Worm (Caenorhabditis elegans) whole organism, L3 larva: ENCODE results near the gene ced-10.

Experiments used
- R02D3.7 ChIP-seq: fragments of 150-350 bp; optimal IDR thresholded peaks from 2 replicates; lab custom pipeline; 2014; ENCODE audit warnings: missing biosample characterization, missing genetic modification characterization
- ZK546.5 ChIP-seq: sonication (generic microtip); optimal IDR thresholded peaks from 2 replicates; lab custom pipeline; 2017; ENCODE audit warnings: missing biosample characterization, missing genetic modification characterization
- aly-2 ChIP-seq: fragments of 150-350 bp; optimal IDR thresholded peaks from 2 replicates; lab custom pipeline; 2014; ENCODE audit warnings: missing biosample characterization, missing genetic modification characterization
- ceh-28 ChIP-seq: fragments of 150-350 bp; optimal IDR thresholded peaks from 2 replicates; lab custom pipeline; 2014; ENCODE audit warnings: missing biosample characterization, missing genetic modification reagents, missing genetic modification characterization
- ceh-82 ChIP-seq: fragments of 150-350 bp; optimal IDR thresholded peaks from 2 replicates; lab custom pipeline; 2014; ENCODE audit warnings: missing biosample characterization, missing genetic modification characterization
- ceh-9 ChIP-seq: sonication (generic microtip); optimal IDR thresholded peaks from 2 replicates; lab custom pipeline; 2018; ENCODE audit warnings: missing biosample characterization, missing genetic modification characterization
- daf-12 ChIP-seq: fragments of 150-350 bp; optimal IDR thresholded peaks from 2 replicates; lab custom pipeline; 2014; ENCODE audit warnings: missing biosample characterization, missing genetic modification reagents, missing genetic modification characterization
- egl-27 ChIP-seq: sonication (generic microtip); optimal IDR thresholded peaks from 4 replicates; lab custom pipeline; 2017; ENCODE audit warnings: missing biosample characterization, missing genetic modification reagents, missing genetic modification characterization
- egl-5 ChIP-seq: fragments of 150-350 bp; optimal IDR thresholded peaks from 2 replicates; lab custom pipeline; 2017; ENCODE audit warnings: missing biosample characterization, missing genetic modification reagents, missing genetic modification characterization, inconsistent platforms
- elt-1 ChIP-seq: fragments of 150-350 bp; optimal IDR thresholded peaks from 2 replicates; lab custom pipeline; 2014; ENCODE audit warnings: missing biosample characterization, missing genetic modification characterization
- elt-2 ChIP-seq: sonication (generic microtip); optimal IDR thresholded peaks from 2 replicates; lab custom pipeline; 2016; ENCODE audit warnings: missing genetic modification reagents, mild to moderate bottlenecking, missing genetic modification characterization, missing compliant biosample characterization
- elt-3 ChIP-seq, 3 experiments: fragments of 150-350 bp in 1 of 3; sonication (generic microtip) in 2 of 3; optimal IDR thresholded peaks; 2 replicates in 2 of 3; 4 replicates in 1 of 3; lab custom pipeline; 2014 to 2017; ENCODE audit warnings: missing biosample characterization in 3 of 3, missing genetic modification characterization in 3 of 3
- eor-1 ChIP-seq, 2 experiments: fragments of 150-350 bp; optimal IDR thresholded peaks; 2 replicates each; lab custom pipeline; 2014 to 2018; ENCODE audit warnings: missing biosample characterization in 2 of 2, missing genetic modification characterization in 2 of 2
- fkh-10 ChIP-seq: sonication (generic microtip); optimal IDR thresholded peaks from 2 replicates; lab custom pipeline; 2017; ENCODE audit warnings: missing biosample characterization, missing genetic modification reagents, missing genetic modification characterization
- fos-1 ChIP-seq: fragments of 150-350 bp; optimal IDR thresholded peaks from 2 replicates; lab custom pipeline; 2014; ENCODE audit warnings: missing biosample characterization, missing genetic modification characterization
- hmg-11 ChIP-seq: sonication (generic microtip); optimal IDR thresholded peaks from 2 replicates; lab custom pipeline; 2016; ENCODE audit warnings: missing genetic modification characterization, missing compliant biosample characterization
- jun-1 ChIP-seq: fragments of 150-350 bp; optimal IDR thresholded peaks from 2 replicates; lab custom pipeline; 2014; ENCODE audit warnings: missing biosample characterization, missing genetic modification reagents, missing genetic modification characterization
- lin-15B ChIP-seq: fragments of 150-350 bp; optimal IDR thresholded peaks from 2 replicates; lab custom pipeline; 2014; ENCODE audit warnings: missing biosample characterization, missing genetic modification characterization
- lin-39 ChIP-seq: fragments of 150-350 bp; optimal IDR thresholded peaks from 2 replicates; lab custom pipeline; 2018; ENCODE audit warnings: missing biosample characterization, missing genetic modification reagents, missing genetic modification characterization
- lsy-12 ChIP-seq: sonication (generic microtip); optimal IDR thresholded peaks from 2 replicates; lab custom pipeline; 2016; ENCODE audit warnings: mild to moderate bottlenecking, missing genetic modification characterization, missing compliant biosample characterization
- mdl-1 ChIP-seq: fragments of 150-350 bp; optimal IDR thresholded peaks from 2 replicates; lab custom pipeline; 2014; ENCODE audit warnings: missing biosample characterization, missing genetic modification characterization
- mml-1 ChIP-seq: fragments of 150-350 bp; sonication (generic microtip); optimal IDR thresholded peaks from 3 replicates; lab custom pipeline; 2014; ENCODE audit warnings: missing biosample characterization, missing genetic modification characterization
- nfya-1 ChIP-seq: sonication (generic microtip); optimal IDR thresholded peaks from 2 replicates; lab custom pipeline; 2017; ENCODE audit warnings: missing genetic modification characterization, mild to moderate bottlenecking, missing compliant biosample characterization, antibody characterized with exemption, moderate library complexity; ENCODE audit not compliant: insufficient read depth
- nhr-11 ChIP-seq: fragments of 150-350 bp; optimal IDR thresholded peaks from 2 replicates; lab custom pipeline; 2014; ENCODE audit warnings: missing biosample characterization, missing genetic modification characterization
- nhr-12 ChIP-seq: fragments of 150-350 bp; optimal IDR thresholded peaks from 2 replicates; lab custom pipeline; 2014; ENCODE audit warnings: missing biosample characterization, missing genetic modification characterization
- nhr-23 ChIP-seq: fragments of 150-350 bp; optimal IDR thresholded peaks from 2 replicates; lab custom pipeline; 2014; ENCODE audit warnings: missing biosample characterization, missing genetic modification reagents, missing genetic modification characterization
- nhr-237 ChIP-seq: fragments of 150-350 bp; optimal IDR thresholded peaks from 2 replicates; lab custom pipeline; 2014; ENCODE audit warnings: missing biosample characterization, missing genetic modification characterization
- nhr-25 ChIP-seq: sonication (generic microtip); optimal IDR thresholded peaks from 2 replicates; lab custom pipeline; 2017; ENCODE audit warnings: missing biosample characterization, missing genetic modification characterization
- nhr-28 ChIP-seq: fragments of 150-350 bp; optimal IDR thresholded peaks from 2 replicates; lab custom pipeline; 2014; ENCODE audit warnings: missing biosample characterization, missing genetic modification characterization
- nhr-67 ChIP-seq: fragments of 150-350 bp; optimal IDR thresholded peaks from 2 replicates; lab custom pipeline; 2014; ENCODE audit warnings: missing biosample characterization, missing genetic modification characterization
- nhr-76 ChIP-seq: fragments of 150-350 bp; sonication (generic microtip); optimal IDR thresholded peaks from 5 replicates; lab custom pipeline; 2014; ENCODE audit warnings: missing biosample characterization, missing genetic modification characterization
- nhr-77 ChIP-seq: fragments of 150-350 bp; optimal IDR thresholded peaks from 2 replicates; lab custom pipeline; 2014; ENCODE audit warnings: missing biosample characterization, missing genetic modification characterization
- pha-4 ChIP-seq: fragments of 150-350 bp; optimal IDR thresholded peaks from 2 replicates; lab custom pipeline; 2014; ENCODE audit warnings: missing biosample characterization, missing genetic modification reagents, missing genetic modification characterization
- pqm-1 ChIP-seq: fragments of 150-350 bp; optimal IDR thresholded peaks from 2 replicates; lab custom pipeline; 2017; ENCODE audit warnings: missing biosample characterization, missing genetic modification characterization, inconsistent platforms
- sea-2 ChIP-seq: fragments of 150-350 bp; sonication (generic microtip); optimal IDR thresholded peaks from 4 replicates; lab custom pipeline; 2014; ENCODE audit warnings: missing biosample characterization, missing genetic modification reagents, missing genetic modification characterization
- skn-1 ChIP-seq: fragments of 150-350 bp; optimal IDR thresholded peaks from 2 replicates; lab custom pipeline; 2014; ENCODE audit warnings: missing biosample characterization, missing genetic modification characterization
- snpc-4 ChIP-seq: fragments of 150-350 bp; optimal IDR thresholded peaks from 2 replicates; lab custom pipeline; 2014; ENCODE audit warnings: missing biosample characterization, missing genetic modification characterization
- tbx-2 ChIP-seq: sonication (generic microtip); optimal IDR thresholded peaks from 2 replicates; lab custom pipeline; 2016; ENCODE audit warnings: mild to moderate bottlenecking, missing genetic modification characterization, missing compliant biosample characterization
- unc-62 ChIP-seq: fragments of 150-350 bp; sonication (generic microtip); optimal IDR thresholded peaks from 4 replicates; lab custom pipeline; 2014; ENCODE audit warnings: missing biosample characterization, missing genetic modification reagents, missing genetic modification characterization
- zag-1 ChIP-seq: fragments of 150-350 bp; optimal IDR thresholded peaks from 2 replicates; lab custom pipeline; 2014; ENCODE audit warnings: missing biosample characterization, missing genetic modification characterization
- ztf-11 ChIP-seq: fragments of 150-350 bp; optimal IDR thresholded peaks from 2 replicates; lab custom pipeline; 2014; ENCODE audit warnings: missing biosample characterization, missing genetic modification characterization
- ztf-4 ChIP-seq: fragments of 150-350 bp; optimal IDR thresholded peaks from 2 replicates; lab custom pipeline; 2014; ENCODE audit warnings: missing biosample characterization, missing genetic modification characterization

ced-10 gene

ce11 chrIV:3509477-3510063 is at the start of gene ced-10:
Gene ced-10 (minus strand): TSS chrIV:3509527.
- TF ChIP-seq ceh-28 = no peak
- no peak for TF ChIP-seq elt-2 (tag; lab: Kevin White, UChicago)
- no peak for TF ChIP-seq pha-4 (tag; lab: Kevin White, UChicago)
- no peak for TF ChIP-seq egl-27

- no peak for TF ChIP-seq ceh-28
- TF ChIP-seq ztf-11 = no peak
- TF ChIP-seq nhr-237 (tag; lab: Kevin White, UChicago) = no peak
- no peak for TF ChIP-seq jun-1 (tag; lab: Kevin White, UChicago)
- TF ChIP-seq nhr-23 (tag; lab: Kevin White, UChicago) = no peak
- no peak for TF ChIP-seq ZK546.5
- no peak for TF ChIP-seq lin-39 (tag; lab: Kevin White, UChicago)
- no peak for TF ChIP-seq unc-62
- no peak for TF ChIP-seq ceh-82 (tag; lab: Kevin White, UChicago)
- no peak for TF ChIP-seq R02D3.7 (tag; lab: Kevin White, UChicago)
- no peak for TF ChIP-seq lin-15B (tag; lab: Kevin White, UChicago)
- no peak for TF ChIP-seq nhr-67 (tag; lab: Kevin White, UChicago)
- TF ChIP-seq nhr-25 (tag; lab: Kevin White, UChicago) = no peak
- TF ChIP-seq nhr-12 (tag; lab: Kevin White, UChicago) = no peak
- no peak for TF ChIP-seq pha-4 (tag; lab: Kevin White, UChicago)
- no peak for TF ChIP-seq nfya-1
- no peak for TF ChIP-seq mdl-1 (tag; lab: Kevin White, UChicago)
- TF ChIP-seq, all 47 proteins: peak for 0
Measured at ce11 chrIV:3557331-3557730, 48.0 kb upstream of the ced-10 start, which contains the start of gene osm-9. Gene osm-9 (minus strand): TSS chrIV:3557431.

- TF ChIP-seq nhr-237 (tag; lab: Kevin White, UChicago) (no peak), eor-1 (tag; optimal IDR thresholded peaks at IDR 0.05; lab: Kevin White, UChicago) (no peak), jun-1 (tag; lab: Kevin White, UChicago) (no peak), lin-39 (tag; lab: Kevin White, UChicago) (no peak), lsy-12 (tag; lab: Kevin White, UChicago) (no peak), skn-1 (tag; lab: Kevin White, UChicago) (no peak), elt-3 (tag; optimal IDR thresholded peaks at IDR 0.05; lab: Kevin White, UChicago) (no peak), ceh-9 (tag; lab: Kevin White, UChicago) (no peak), nhr-12 (tag; lab: Kevin White, UChicago) (no peak), ztf-11 (no peak), pqm-1 (tag; lab: Kevin White, UChicago) (no peak), zag-1 (no peak)
Measured at ce11 chrIV:3552933-3553332, 43.6 kb upstream of the ced-10 start.

ce11 chrIV:3551777-3552462 is 42.6 kb upstream of the ced-10 start:
- TF ChIP-seq ztf-4 (peak; percentile 4), fkh-10 (no peak), jun-1 (tag; lab: Kevin White, UChicago) (no peak), snpc-4 (tag; lab: Kevin White, UChicago) (peak; percentile 9), ceh-28 (no peak), nhr-77 (no peak), aly-2 (tag; lab: Kevin White, UChicago) (no peak), nhr-67 (tag; lab: Kevin White, UChicago) (no peak), nhr-28 (no peak), skn-1 (tag; lab: Kevin White, UChicago) (no peak), sea-2 (GFP tag; lab: Kevin White, UChicago) (no peak), nhr-23 (tag; lab: Kevin White, UChicago) (no peak), mml-1 (tag; lab: Kevin White, UChicago) (no peak), lin-39 (tag; lab: Kevin White, UChicago) (peak; percentile 57), elt-1 (tag; lab: Kevin White, UChicago) (no peak), nhr-11 (tag; lab: Kevin White, UChicago) (no peak), egl-5 (tag; lab: Kevin White, UChicago) (no peak), nhr-25 (tag; lab: Kevin White, UChicago) (no peak), tbx-2 (tag; lab: Kevin White, UChicago) (peak; percentile 53), elt-2 (tag; lab: Kevin White, UChicago) (peak; percentile 33), egl-27 (no peak), daf-12 (tag; lab: Kevin White, UChicago) (no peak), nhr-76 (no peak), mdl-1 (tag; lab: Kevin White, UChicago) (no peak), lin-15B (tag; lab: Kevin White, UChicago) (peak; percentile 27), unc-62 (no peak), ztf-11 (no peak), ZK546.5 (no peak), pqm-1 (tag; lab: Kevin White, UChicago) (peak; percentile 17), fos-1 (no peak), nhr-237 (tag; lab: Kevin White, UChicago) (no peak), elt-3 (tag; optimal IDR thresholded peaks at IDR 0.05; lab: Kevin White, UChicago) (no peak), hmg-11 (tag; lab: Kevin White, UChicago) (peak; percentile 95), R02D3.7 (tag; lab: Kevin White, UChicago) (no peak), nhr-12 (tag; lab: Kevin White, UChicago) (no peak)
